Worm (Caenorhabditis elegans) whole organism, L1 larva: ENCODE data around the gene C06A6.2.

ENCODE experiments used
- C16A3.4 ChIP-seq: fragments of 150-350 bp; optimal IDR thresholded peaks from 2 replicates; lab custom pipeline; 2014; ENCODE audit warnings: missing biosample characterization, missing genetic modification characterization
- ceh-82 ChIP-seq, 3 experiments: fragments of 150-350 bp in 1 of 3; sonication (generic microtip) in 2 of 3; optimal IDR thresholded peaks; 2 replicates each; lab custom pipeline; 2014 to 2017; ENCODE audit warnings: missing biosample characterization in 3 of 3, missing genetic modification characterization in 3 of 3
- ces-1 ChIP-seq: fragments of 150-350 bp; optimal IDR thresholded peaks from 2 replicates; lab custom pipeline; 2014; ENCODE audit warnings: missing biosample characterization, missing genetic modification reagents, missing genetic modification characterization
- efl-1 ChIP-seq, 4 experiments: fragments of 150-350 bp; optimal IDR thresholded peaks in 3 of 4; peaks in 1 of 4; 1 replicate in 1 of 4; 2 replicates in 3 of 4; lab custom pipeline; 2014; ENCODE audit warnings: missing biosample characterization in 2 of 4, missing genetic modification characterization in 2 of 4, missing genetic modification reagents in 2 of 4
- egl-13 ChIP-seq: sonication (generic microtip); optimal IDR thresholded peaks from 2 replicates; lab custom pipeline; 2016; ENCODE audit warnings: missing genotype, missing genetic modification reagents, missing genetic modification characterization, missing compliant biosample characterization
- egl-27 ChIP-seq, 2 experiments: fragments of 150-350 bp in 1 of 2; sonication (generic microtip); optimal IDR thresholded peaks; 3 replicates each; lab custom pipeline; 2017 to 2018; ENCODE audit warnings: missing biosample characterization in 2 of 2, missing genetic modification characterization in 2 of 2, missing genetic modification reagents in 2 of 2
- elt-2 ChIP-seq: sonication (generic microtip); optimal IDR thresholded peaks from 2 replicates; lab custom pipeline; 2016; ENCODE audit warnings: missing genetic modification characterization, mild to moderate bottlenecking, inconsistent platforms, missing compliant biosample characterization, missing genetic modification reagents
- fkh-10 ChIP-seq: sonication (generic microtip); optimal IDR thresholded peaks from 2 replicates; lab custom pipeline; 2017; ENCODE audit warnings: missing biosample characterization, missing genetic modification reagents, missing genetic modification characterization
- fkh-4 ChIP-seq: sonication (generic microtip); optimal IDR thresholded peaks from 2 replicates; lab custom pipeline; 2016; ENCODE audit warnings: missing compliant biosample characterization, missing genetic modification characterization, borderline replicate concordance
- fos-1 ChIP-seq: fragments of 150-350 bp; optimal IDR thresholded peaks from 2 replicates; lab custom pipeline; 2014; ENCODE audit warnings: missing biosample characterization, missing genetic modification characterization
- hlh-4 ChIP-seq: sonication (generic microtip); optimal IDR thresholded peaks from 2 replicates; lab custom pipeline; 2016; ENCODE audit warnings: mild to moderate bottlenecking, missing genetic modification characterization, missing compliant biosample characterization
- isw-1 ChIP-seq: fragments of 200-800 bp; sonication (Bioruptor generic); IDR thresholded peaks from 2 replicates; pipeline ENCODE4 v1.3.6; 2022; ENCODE audit warnings: missing genetic modification characterization, missing compliant biosample characterization
- jun-1 ChIP-seq: fragments of 150-350 bp; optimal IDR thresholded peaks from 2 replicates; lab custom pipeline; 2014; ENCODE audit warnings: missing biosample characterization, missing genetic modification reagents, missing genetic modification characterization
- lin-14 ChIP-seq: fragments of 200-800 bp; sonication (Bioruptor generic); optimal IDR thresholded peaks from 2 replicates; lab custom pipeline; 2018; ENCODE audit warnings: mild to moderate bottlenecking, missing genetic modification characterization, moderate library complexity, missing compliant biosample characterization
- mdl-1 ChIP-seq, 2 experiments: fragments of 150-350 bp; optimal IDR thresholded peaks; 2 replicates each; lab custom pipeline; 2014 to 2017; ENCODE audit warnings: missing biosample characterization in 2 of 2, missing genetic modification characterization in 2 of 2, inconsistent platforms in 1 of 2
- nhr-20 ChIP-seq: sonication (generic microtip); optimal IDR thresholded peaks from 2 replicates; lab custom pipeline; 2016; ENCODE audit warnings: mild to moderate bottlenecking, missing genetic modification characterization, missing compliant biosample characterization
- nhr-237 ChIP-seq: fragments of 150-350 bp; optimal IDR thresholded peaks from 2 replicates; lab custom pipeline; 2014; ENCODE audit warnings: missing biosample characterization, missing genetic modification characterization
- nhr-71 ChIP-seq: sonication (generic microtip); optimal IDR thresholded peaks from 2 replicates; lab custom pipeline; 2016; ENCODE audit warnings: mild to moderate bottlenecking, missing genetic modification characterization, moderate library complexity, missing compliant biosample characterization
- nhr-76 ChIP-seq: sonication (generic microtip); optimal IDR thresholded peaks from 2 replicates; lab custom pipeline; 2017; ENCODE audit warnings: missing biosample characterization, missing genetic modification characterization
- nhr-77 ChIP-seq: fragments of 150-350 bp; optimal IDR thresholded peaks from 2 replicates; lab custom pipeline; 2014; ENCODE audit warnings: missing biosample characterization, missing genetic modification characterization
- pax-3 ChIP-seq: fragments of 200-800 bp; sonication (Bioruptor generic); optimal IDR thresholded peaks from 2 replicates; lab custom pipeline; 2018; ENCODE audit warnings: mild to moderate bottlenecking, missing genetic modification characterization, moderate library complexity, missing compliant biosample characterization
- pqm-1 ChIP-seq: sonication (generic microtip); optimal IDR thresholded peaks from 3 replicates; lab custom pipeline; 2017; ENCODE audit warnings: missing biosample characterization, missing genetic modification characterization
- rnt-1 ChIP-seq: sonication (generic microtip); optimal IDR thresholded peaks from 2 replicates; lab custom pipeline; 2016; ENCODE audit warnings: mild to moderate bottlenecking, missing genetic modification characterization, moderate library complexity, missing compliant biosample characterization
- snu-23 ChIP-seq: sonication (generic microtip); optimal IDR thresholded peaks from 2 replicates; lab custom pipeline; 2016; ENCODE audit warnings: missing genetic modification characterization, missing compliant biosample characterization
- sptf-1 ChIP-seq: fragments of 150-350 bp; optimal IDR thresholded peaks from 2 replicates; lab custom pipeline; 2014; ENCODE audit warnings: missing biosample characterization, missing genetic modification characterization
- tbx-2 ChIP-seq: sonication (generic microtip); optimal IDR thresholded peaks from 2 replicates; lab custom pipeline; 2016; ENCODE audit warnings: missing genetic modification characterization, missing compliant biosample characterization
- tlp-1 ChIP-seq: fragments of 150-350 bp; optimal IDR thresholded peaks from 2 replicates; lab custom pipeline; 2014; ENCODE audit warnings: missing biosample characterization, missing genetic modification characterization
- unc-62 ChIP-seq: fragments of 150-350 bp; optimal IDR thresholded peaks from 2 replicates; lab custom pipeline; 2014; ENCODE audit warnings: missing biosample characterization, missing genetic modification reagents, missing genetic modification characterization
- vab-15 ChIP-seq: sonication (generic microtip); optimal IDR thresholded peaks from 2 replicates; lab custom pipeline; 2017; ENCODE audit warnings: missing genotype, mild to moderate bottlenecking, missing genetic modification characterization, missing compliant biosample characterization
- zag-1 ChIP-seq: fragments of 150-350 bp; optimal IDR thresholded peaks from 2 replicates; lab custom pipeline; 2014; ENCODE audit warnings: missing biosample characterization, missing genetic modification characterization
- ztf-11 ChIP-seq, 2 experiments: sonication (generic microtip); optimal IDR thresholded peaks; 2 replicates each; lab custom pipeline; 2016 to 2017; ENCODE audit warnings: missing genetic modification characterization in 2 of 2, missing biosample characterization in 1 of 2, missing compliant biosample characterization in 1 of 2

C06A6.2 gene

ce11 chrIV:7877781-7878180 lies 31.4 kb downstream of the C06A6.2 start, which contains the start of gene kin-26:
Gene kin-26 (minus strand): TSS chrIV:7877881.
- no peak for TF ChIP-seq egl-27 (tag; optimal IDR thresholded peaks at IDR 0.05; lab: Kevin White, UChicago)
- TF ChIP-seq efl-1 (optimal IDR thresholded peaks at IDR 0.05; lab: Kevin White, UChicago), result no peak
- peak in 1 of 2 experiments; percentile 4 for TF ChIP-seq efl-1 (GFP tag; optimal IDR thresholded peaks at IDR 0.05 in 1 of 2; lab: Kevin White, UChicago)

ce11 chrIV:7879017-7879416 lies 32.6 kb downstream of the C06A6.2 start, which contains the start of gene srt-73:
Gene srt-73 (plus strand): TSS chrIV:7879317.
- TF ChIP-seq efl-1 (optimal IDR thresholded peaks at IDR 0.05; lab: Kevin White, UChicago) (no peak), efl-1 (GFP tag; optimal IDR thresholded peaks at IDR 0.05 in 1 of 2; lab: Kevin White, UChicago) (peak in 1 of 2 experiments; percentile 63), tbx-2 (tag; lab: Kevin White, UChicago) (no peak)

ce11 chrIV:7881166-7881565 lies 34.7 kb downstream of the C06A6.2 start:
- TF ChIP-seq elt-2 (tag; lab: Kevin White, UChicago) (peak; percentile 53), sptf-1 (tag; lab: Kevin White, UChicago) (no peak), tlp-1 (tag; lab: Kevin White, UChicago) (peak; percentile 54)

DNA sequence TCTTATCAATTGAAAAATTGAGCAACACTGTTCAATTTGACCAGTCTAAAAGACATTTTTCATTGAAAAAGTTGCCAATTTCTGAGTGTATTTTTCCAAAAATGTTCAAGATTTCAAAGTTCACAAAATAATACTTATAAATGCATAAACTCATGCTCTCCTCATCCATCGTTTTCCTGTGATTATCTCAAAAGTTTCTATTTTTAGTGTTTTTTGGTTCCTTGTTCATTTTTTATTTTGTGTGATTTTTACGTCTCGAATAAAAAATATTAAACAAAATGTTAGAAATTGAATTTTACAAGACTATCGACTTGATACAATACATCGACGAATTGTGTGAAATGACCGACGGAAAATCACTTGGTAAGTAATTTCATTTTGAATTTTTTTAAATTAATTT lies 35.3 kb downstream of the C06A6.2 start, which contains the start of gene atic-1:
Gene atic-1 (plus strand): TSS at position 301 of the 400 bp plus-strand sequence.
- TF ChIP-seq nhr-20 (tag; lab: Kevin White, UChicago), result no peak
- no peak for TF ChIP-seq fkh-4 (tag; lab: Kevin White, UChicago)
- TF ChIP-seq nhr-77 (tag; lab: Kevin White, UChicago), result no peak
- no peak for TF ChIP-seq ztf-11 (tag; optimal IDR thresholded peaks at IDR 0.05; lab: Kevin White, UChicago)
- TF ChIP-seq C16A3.4 (tag; lab: Kevin White, UChicago), result no peak
- TF ChIP-seq rnt-1 (tag; lab: Kevin White, UChicago), result no peak
- TF ChIP-seq lin-14, result no peak
- no peak for TF ChIP-seq ces-1 (GFP tag; lab: Kevin White, UChicago)

ce11 chrIV:7897443-7897842 lies 51.0 kb downstream of the C06A6.2 start, which contains the start of gene ilys-4:
Gene ilys-4 (minus strand): TSS chrIV:7897543.
- TF ChIP-seq ceh-82 (tag; optimal IDR thresholded peaks at IDR 0.05; lab: Kevin White, UChicago) (no peak), vab-15 (tag; lab: Kevin White, UChicago) (no peak), jun-1 (tag; lab: Kevin White, UChicago) (no peak), mdl-1 (tag; optimal IDR thresholded peaks at IDR 0.05; lab: Kevin White, UChicago) (no peak), unc-62 (GFP tag; lab: Kevin White, UChicago) (no peak), nhr-71 (tag; lab: Kevin White, UChicago) (no peak), nhr-76 (no peak), pqm-1 (tag; lab: Kevin White, UChicago) (no peak), nhr-237 (tag; lab: Kevin White, UChicago) (no peak), hlh-4 (tag; lab: Kevin White, UChicago) (no peak), zag-1 (tag; lab: Kevin White, UChicago) (no peak), sptf-1 (tag; lab: Kevin White, UChicago) (no peak), nhr-20 (tag; lab: Kevin White, UChicago) (no peak), fos-1 (tag; lab: Kevin White, UChicago) (no peak), isw-1 (GFP tag; lab: Robert Waterston, UW) (no peak), snu-23 (GFP tag; lab: Kevin White, UChicago) (no peak)

ce11 chrIV:7897953-7898352 lies 51.5 kb downstream of the C06A6.2 start:
- TF ChIP-seq pax-3, result no peak
- peak; percentile 48 for TF ChIP-seq fkh-10 (GFP tag; lab: Kevin White, UChicago)
- TF ChIP-seq lin-14, result peak; percentile 29
- TF ChIP-seq egl-13 (tag; lab: Kevin White, UChicago), result no peak
